Worm (Caenorhabditis elegans): Measurements from ENCODE around the gene T24H7.8.

- no peak for TF ChIP-seq Y53F4B.3 (GFP tag; IDR thresholded peaks at IDR 0.05)
- no peak for TF ChIP-seq snpc-4 (GFP tag; optimal IDR thresholded peaks at IDR 0.05)
- no peak for TF ChIP-seq snpc-4 (tag; optimal IDR thresholded peaks at IDR 0.05)
- no peak for TF ChIP-seq tbx-9 (tag; optimal IDR thresholded peaks at IDR 0.05; ENCODE audit: borderline replicate concordance)
- TF ChIP-seq C17E4.6 (GFP tag; IDR thresholded peaks at IDR 0.05) = no peak
- TF ChIP-seq hmg-20 (GFP tag; IDR thresholded peaks at IDR 0.05) = no peak
- no peak for TF ChIP-seq dpff-1 (tag; optimal IDR thresholded peaks at IDR 0.05)
- TF ChIP-seq unc-62 (GFP tag; optimal IDR thresholded peaks at IDR 0.05) = no peak
- TF ChIP-seq efl-1 (GFP tag; optimal IDR thresholded peaks at IDR 0.05) = no peak
- TF ChIP-seq athp-1 (tag; optimal IDR thresholded peaks at IDR 0.05) = no peak
- no peak for TF ChIP-seq T07F8.4 (tag; optimal IDR thresholded peaks at IDR 0.05)
Observed at ce11 chrII:6241758-6242157, at the start of gene T24H7.8.
